Fruit fly (Drosophila melanogaster) whole organism, prepupa: Measurements from ENCODE around the gene Vps26.

Experiments used
- Blimp-1 ChIP-seq: fragments of 200-800 bp; sonication (Bioruptor generic); optimal IDR thresholded peaks from 3 replicates; lab custom pipeline; 2017; ENCODE audit warnings: missing biosample characterization, missing genetic modification characterization, mild to moderate bottlenecking, moderate library complexity, missing genetic modification reagents
- CG11294 ChIP-seq: fragments of 200-800 bp; sonication (Bioruptor generic); IDR thresholded peaks from 2 replicates; pipeline ENCODE4 v1.3.6; 2022; ENCODE audit warnings: missing biosample characterization, missing genetic modification characterization
- CG11762 ChIP-seq: fragments of 200-800 bp; sonication (Bioruptor generic); optimal IDR thresholded peaks from 3 replicates; lab custom pipeline; 2016; ENCODE audit warnings: missing biosample characterization, missing genetic modification characterization; ENCODE audit not compliant: insufficient read depth
- CG11902 ChIP-seq: fragments of 200-800 bp; sonication (Bioruptor generic); optimal IDR thresholded peaks from 3 replicates; lab custom pipeline; 2016; ENCODE audit warnings: missing biosample characterization, missing genetic modification characterization
- CG15336 ChIP-seq: fragments of 200-800 bp; sonication (Bioruptor generic); IDR thresholded peaks from 2 replicates; pipeline ENCODE4 v1.3.6; 2022; ENCODE audit warnings: missing biosample characterization, missing genetic modification characterization
- CG1621 ChIP-seq: fragments of 200-800 bp; sonication (Bioruptor generic); optimal IDR thresholded peaks from 3 replicates; lab custom pipeline; 2018; ENCODE audit warnings: missing biosample characterization, mild to moderate bottlenecking, missing genetic modification characterization
- CG16779 ChIP-seq: fragments of 200-800 bp; sonication (Bioruptor generic); optimal IDR thresholded peaks from 3 replicates; lab custom pipeline; 2017; ENCODE audit warnings: missing biosample characterization, mild to moderate bottlenecking, missing genetic modification characterization
- CG31627 ChIP-seq: fragments of 200-800 bp; sonication (Bioruptor generic); optimal IDR thresholded peaks from 3 replicates; lab custom pipeline; 2016; ENCODE audit warnings: missing biosample characterization, missing genetic modification characterization
- CG32006 ChIP-seq: fragments of 200-800 bp; sonication (Bioruptor generic); optimal IDR thresholded peaks from 3 replicates; lab custom pipeline; 2017; ENCODE audit warnings: missing biosample characterization, mild to moderate bottlenecking, missing genetic modification characterization
- CG34406 ChIP-seq: fragments of 200-800 bp; sonication (Bioruptor generic); optimal IDR thresholded peaks from 3 replicates; lab custom pipeline; 2016; ENCODE audit warnings: missing biosample characterization, missing genetic modification characterization
- CG3919 ChIP-seq: fragments of 200-800 bp; sonication (Bioruptor generic); optimal IDR thresholded peaks from 3 replicates; lab custom pipeline; 2016; ENCODE audit warnings: missing biosample characterization, missing genetic modification characterization
- CG6792 ChIP-seq: fragments of 200-800 bp; sonication (Bioruptor generic); optimal IDR thresholded peaks from 3 replicates; lab custom pipeline; 2016; ENCODE audit warnings: missing biosample characterization, missing genetic modification characterization
- CG6808 ChIP-seq: fragments of 200-800 bp; sonication (Bioruptor generic); optimal IDR thresholded peaks from 3 replicates; lab custom pipeline; 2017; ENCODE audit warnings: missing biosample characterization, missing genetic modification characterization, mild to moderate bottlenecking, moderate library complexity, missing genetic modification reagents
- CG6854 ChIP-seq: fragments of 200-800 bp; sonication (Bioruptor generic); optimal IDR thresholded peaks from 2 replicates; lab custom pipeline; 2017; ENCODE audit warnings: missing biosample characterization, mild to moderate bottlenecking, missing genetic modification characterization
- CG7368 ChIP-seq: fragments of 200-800 bp; sonication (Bioruptor generic); optimal IDR thresholded peaks from 3 replicates; lab custom pipeline; 2016; ENCODE audit warnings: missing biosample characterization, missing genetic modification characterization
- CG8119 ChIP-seq: fragments of 200-800 bp; sonication (Bioruptor generic); IDR thresholded peaks from 3 replicates; pipeline ENCODE4 v1.3.6; 2022; ENCODE audit warnings: missing biosample characterization, missing genetic modification characterization
- CG8319 ChIP-seq: fragments of 200-800 bp; sonication (Bioruptor generic); optimal IDR thresholded peaks from 3 replicates; lab custom pipeline; 2016; ENCODE audit warnings: missing biosample characterization, missing genetic modification characterization
- CG9139 ChIP-seq: fragments of 200-800 bp; sonication (Bioruptor generic); optimal IDR thresholded peaks from 3 replicates; lab custom pipeline; 2017; ENCODE audit warnings: missing biosample characterization, mild to moderate bottlenecking, missing genetic modification characterization
- Eip75B ChIP-seq: fragments of 200-800 bp; sonication (Bioruptor generic); optimal IDR thresholded peaks from 3 replicates; lab custom pipeline; 2016; ENCODE audit warnings: missing biosample characterization, missing genetic modification characterization
- Eip78C ChIP-seq: fragments of 200-800 bp; sonication (Bioruptor generic); peaks from one replicate; lab custom pipeline; 2016; ENCODE audit warnings: missing biosample characterization, missing genetic modification characterization
- Eip93F ChIP-seq: fragments of 200-800 bp; sonication (Bioruptor generic); optimal IDR thresholded peaks from 2 replicates; lab custom pipeline; 2016; ENCODE audit warnings: missing biosample characterization, mild to moderate bottlenecking, missing genetic modification characterization
- Hr39 ChIP-seq: fragments of 200-800 bp; sonication (Bioruptor generic); optimal IDR thresholded peaks from 2 replicates; lab custom pipeline; 2016; ENCODE audit warnings: missing biosample characterization, missing genetic modification characterization
- Lpt ChIP-seq: fragments of 200-800 bp; sonication (Bioruptor generic); optimal IDR thresholded peaks from 3 replicates; lab custom pipeline; 2016; ENCODE audit warnings: missing biosample characterization, missing genetic modification characterization
- Met ChIP-seq: fragments of 200-800 bp; sonication (Bioruptor generic); optimal IDR thresholded peaks from 3 replicates; lab custom pipeline; 2016; ENCODE audit warnings: missing biosample characterization, missing genetic modification characterization
- OdsH ChIP-seq: fragments of 200-800 bp; sonication (Bioruptor generic); optimal IDR thresholded peaks from 3 replicates; lab custom pipeline; 2016; ENCODE audit warnings: missing biosample characterization, missing genetic modification characterization
- Smox ChIP-seq: fragments of 200-800 bp; sonication (Bioruptor generic); optimal IDR thresholded peaks from 3 replicates; lab custom pipeline; 2016; ENCODE audit warnings: missing biosample characterization, missing genetic modification characterization
- Sox102F ChIP-seq: fragments of 200-800 bp; sonication (Bioruptor generic); optimal IDR thresholded peaks from 2 replicates; lab custom pipeline; 2016; ENCODE audit warnings: missing biosample characterization, mild to moderate bottlenecking, missing genetic modification characterization
- Sox14 ChIP-seq: fragments of 200-800 bp; sonication (Bioruptor generic); optimal IDR thresholded peaks from 3 replicates; lab custom pipeline; 2016; ENCODE audit warnings: missing biosample characterization, missing genetic modification characterization
- achi ChIP-seq: fragments of 200-800 bp; sonication (Bioruptor generic); optimal IDR thresholded peaks from 3 replicates; lab custom pipeline; 2016; ENCODE audit warnings: missing biosample characterization, missing genetic modification characterization
- cyc ChIP-seq: fragments of 200-800 bp; sonication (Bioruptor generic); optimal IDR thresholded peaks from 3 replicates; lab custom pipeline; 2016; ENCODE audit warnings: missing biosample characterization, missing genetic modification characterization
- dac ChIP-seq: fragments of 200-800 bp; sonication (Bioruptor generic); optimal IDR thresholded peaks from 2 replicates; lab custom pipeline; 2017; ENCODE audit warnings: missing biosample characterization, mild to moderate bottlenecking, missing genetic modification characterization
- eg ChIP-seq: fragments of 200-800 bp; sonication (Bioruptor generic); IDR thresholded peaks from 3 replicates; pipeline ENCODE4 v1.3.6; 2022; ENCODE audit warnings: missing biosample characterization, missing genetic modification characterization
- esn ChIP-seq: fragments of 200-800 bp; sonication (Bioruptor generic); optimal IDR thresholded peaks from 2 replicates; lab custom pipeline; 2016; ENCODE audit warnings: missing biosample characterization, mild to moderate bottlenecking, missing genetic modification characterization, moderate library complexity
- fd59A ChIP-seq: fragments of 200-800 bp; sonication (Bioruptor generic); optimal IDR thresholded peaks from 2 replicates; lab custom pipeline; 2017; ENCODE audit warnings: missing biosample characterization, mild to moderate bottlenecking, missing genetic modification characterization, missing genetic modification reagents
- fkh ChIP-seq: fragments of 200-800 bp; sonication (Bioruptor generic); optimal IDR thresholded peaks from 3 replicates; lab custom pipeline; 2017; ENCODE audit warnings: missing biosample characterization, mild to moderate bottlenecking, missing genetic modification characterization, moderate library complexity
- net ChIP-seq: fragments of 200-800 bp; sonication (Bioruptor generic); optimal IDR thresholded peaks from 3 replicates; lab custom pipeline; 2016; ENCODE audit warnings: missing biosample characterization, missing genetic modification characterization
- pdm3 ChIP-seq: fragments of 200-800 bp; sonication (Bioruptor generic); optimal IDR thresholded peaks from 3 replicates; lab custom pipeline; 2016; ENCODE audit warnings: missing biosample characterization, missing genetic modification characterization
- svp ChIP-seq: fragments of 200-800 bp; sonication (Bioruptor generic); peaks from one replicate; lab custom pipeline; 2016; ENCODE audit warnings: missing biosample characterization, missing genetic modification characterization
- topi ChIP-seq: fragments of 200-800 bp; sonication (Bioruptor generic); optimal IDR thresholded peaks from 3 replicates; lab custom pipeline; 2016; ENCODE audit warnings: missing biosample characterization, missing genetic modification characterization
- vri ChIP-seq: fragments of 200-800 bp; sonication (Bioruptor generic); optimal IDR thresholded peaks from 3 replicates; lab custom pipeline; 2016; ENCODE audit warnings: missing biosample characterization, mild to moderate bottlenecking, missing genetic modification characterization

The Vps26 gene

DNA sequence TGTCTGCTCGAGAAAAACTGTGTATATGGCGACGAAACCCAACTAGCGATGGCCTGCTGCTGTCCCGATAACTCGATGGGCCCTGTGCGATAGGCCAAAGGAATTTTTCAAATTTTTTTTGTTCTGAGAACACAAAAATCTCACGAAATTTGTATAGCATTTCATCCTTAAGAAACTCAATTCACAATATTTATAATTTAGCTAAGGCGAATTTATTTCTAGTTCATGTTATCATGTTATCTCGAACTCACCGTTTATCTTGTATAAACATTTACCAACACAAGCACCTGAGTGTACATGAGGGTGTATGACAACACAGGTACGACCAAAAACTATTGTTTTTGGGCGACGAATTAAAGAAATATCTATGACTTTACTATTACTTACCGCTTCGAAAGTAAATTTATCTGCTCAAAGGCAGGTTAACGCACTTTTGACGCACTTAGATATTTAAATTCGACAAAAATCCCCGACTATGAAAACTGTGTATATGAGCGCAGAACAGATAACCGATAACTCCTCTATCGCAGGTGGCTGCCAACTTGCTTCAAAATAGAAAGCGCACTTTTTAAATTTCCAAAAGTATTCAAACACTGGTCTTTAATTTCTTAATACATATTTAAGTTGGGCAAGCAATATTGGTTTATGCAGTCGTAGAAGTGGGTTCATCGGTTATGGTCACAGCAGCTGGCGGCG, 26.6 kb downstream of the Vps26 start, which contains the start of gene arm:
arm (minus strand) TSS at position 524 of the 696 bp plus-strand sequence.
- TF ChIP-seq fd59A (GFP tag; lab: Kevin White, UChicago) (no peak), CG16779 (no peak), Eip78C (peak; percentile 40), Eip93F (GFP tag; lab: Kevin White, UChicago) (peak; percentile 22), CG6854 (GFP tag; lab: Kevin White, UChicago) (no peak), svp (peak; percentile 75), CG3919 (GFP tag; lab: Kevin White, UChicago) (no peak), CG32006 (peak; percentile 18), topi (GFP tag; lab: Kevin White, UChicago) (peak; percentile 11), CG7368 (GFP tag; lab: Kevin White, UChicago) (no peak), CG9139 (GFP tag; lab: Kevin White, UChicago) (no peak), CG1621 (no peak), cyc (GFP tag; lab: Kevin White, UChicago) (peak; percentile 12), Sox102F (GFP tag; lab: Kevin White, UChicago) (no peak), esn (GFP tag; lab: Kevin White, UChicago) (peak; percentile 31), Eip75B (GFP tag; lab: Kevin White, UChicago) (no peak), CG31627 (GFP tag; lab: Kevin White, UChicago) (peak; percentile 0), Hr39 (GFP tag; lab: Kevin White, UChicago) (no peak), vri (peak; percentile 28), pdm3 (GFP tag; lab: Kevin White, UChicago) (peak; percentile 42), CG6808 (no peak), fkh (peak; percentile 36), CG34406 (GFP tag; lab: Kevin White, UChicago) (peak; percentile 20), CG11762 (no peak), CG15336 (GFP tag; lab: Robert Waterston, UW) (peak; percentile 20; the same call in 1 of the 2 replicates), achi (peak; percentile 23), CG6792 (GFP tag; lab: Kevin White, UChicago) (peak; percentile 0)

DNA sequence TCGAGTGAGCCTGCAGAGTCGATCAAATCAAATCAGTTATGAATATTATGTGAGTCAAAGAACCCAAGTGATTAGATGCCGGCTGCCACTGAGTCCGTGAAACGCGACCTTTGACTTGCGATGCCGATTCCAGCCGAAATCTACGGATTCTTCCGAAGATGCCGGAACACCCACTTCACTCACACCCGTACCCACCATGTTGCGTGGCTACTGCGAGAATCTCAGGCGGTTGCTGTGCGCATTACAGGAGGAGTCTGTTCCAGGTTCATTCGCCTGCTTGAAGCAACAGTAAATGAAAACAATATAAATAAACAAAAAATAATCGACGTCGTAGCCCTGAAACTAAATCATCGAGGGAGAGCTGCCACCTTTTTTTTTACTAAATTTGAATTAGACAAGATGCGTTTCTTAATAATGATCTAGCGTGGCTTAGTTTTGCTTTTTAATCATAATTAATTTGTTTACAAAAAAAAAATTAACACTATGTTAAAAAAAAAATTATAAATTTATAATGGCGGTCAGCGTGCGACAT, 28.0 kb downstream of the Vps26 start, which contains the start of gene Ldaf1:
Ldaf1 (minus strand) TSS at position 307 of the 532 bp plus-strand sequence.
- TF ChIP-seq cyc (GFP tag; lab: Kevin White, UChicago), result no peak
- TF ChIP-seq Blimp-1, result no peak
- TF ChIP-seq Lpt (GFP tag; lab: Kevin White, UChicago), result no peak
- 0 out of 3 replicates have a peak, but pooled peaks have one; percentile 22 for TF ChIP-seq eg (GFP tag; lab: Robert Waterston, UW)
- peak; percentile 52 for TF ChIP-seq Eip78C
- TF ChIP-seq Met (GFP tag; lab: Kevin White, UChicago), result no peak
- no peak for TF ChIP-seq CG3919 (GFP tag; lab: Kevin White, UChicago)
- no peak for TF ChIP-seq achi
- no peak for TF ChIP-seq CG6808
- no peak for TF ChIP-seq CG8319
- peak; percentile 7 for TF ChIP-seq esn (GFP tag; lab: Kevin White, UChicago)
- TF ChIP-seq CG8119 (GFP tag; lab: Robert Waterston, UW), result no peak
- no peak for TF ChIP-seq CG11294
- no peak for TF ChIP-seq CG11902 (GFP tag; lab: Kevin White, UChicago)
- TF ChIP-seq Eip75B (GFP tag; lab: Kevin White, UChicago), result no peak
- TF ChIP-seq Eip93F (GFP tag; lab: Kevin White, UChicago), result no peak
- no peak for TF ChIP-seq CG16779
- TF ChIP-seq Smox (GFP tag; lab: Kevin White, UChicago), result no peak
- no peak for TF ChIP-seq OdsH (GFP tag; lab: Kevin White, UChicago)
- no peak for TF ChIP-seq CG11762
- TF ChIP-seq dac, result no peak
- no peak for TF ChIP-seq Sox14 (GFP tag; lab: Kevin White, UChicago)
- peak; percentile 82 for TF ChIP-seq svp
- TF ChIP-seq fkh, result peak; percentile 82
- no peak for TF ChIP-seq fd59A (GFP tag; lab: Kevin White, UChicago)
- TF ChIP-seq net (GFP tag; lab: Kevin White, UChicago), result no peak
